Worm (Caenorhabditis elegans) whole organism, L1 larva: ENCODE results near the gene srp-8.

Experiments
- aly-2 ChIP-seq: fragments of 150-350 bp; optimal IDR thresholded peaks from 2 replicates; lab custom pipeline; 2014; ENCODE audit warnings: missing biosample characterization, missing genetic modification characterization
- fkh-4 ChIP-seq: sonication (generic microtip); optimal IDR thresholded peaks from 2 replicates; lab custom pipeline; 2016; ENCODE audit warnings: missing compliant biosample characterization, missing genetic modification characterization, borderline replicate concordance
- hpl-2 ChIP-seq: fragments of 150-350 bp; optimal IDR thresholded peaks from 2 replicates; lab custom pipeline; 2014; ENCODE audit warnings: missing biosample characterization, missing genetic modification reagents, missing genetic modification characterization
- lin-35 ChIP-seq, 2 experiments: fragments of 150-350 bp; optimal IDR thresholded peaks; 2 replicates each; lab custom pipeline; 2014; ENCODE audit warnings: missing biosample characterization in 2 of 2, missing genetic modification characterization in 2 of 2, missing genetic modification reagents in 2 of 2
- nhr-12 ChIP-seq: sonication (generic microtip); optimal IDR thresholded peaks from 2 replicates; lab custom pipeline; 2017; ENCODE audit warnings: missing biosample characterization, missing genetic modification characterization
- nhr-19 ChIP-seq: fragments of 200-800 bp; sonication (Bioruptor generic); conservative IDR thresholded peaks from 2 replicates; pipeline ENCODE4 v1.3.6; 2022; ENCODE audit warnings: missing genetic modification characterization, missing compliant biosample characterization
- nhr-71 ChIP-seq: sonication (generic microtip); optimal IDR thresholded peaks from 2 replicates; lab custom pipeline; 2016; ENCODE audit warnings: mild to moderate bottlenecking, missing genetic modification characterization, moderate library complexity, missing compliant biosample characterization
- pax-3 ChIP-seq: fragments of 200-800 bp; sonication (Bioruptor generic); optimal IDR thresholded peaks from 2 replicates; lab custom pipeline; 2018; ENCODE audit warnings: mild to moderate bottlenecking, missing genetic modification characterization, moderate library complexity, missing compliant biosample characterization
- rnt-1 ChIP-seq: sonication (generic microtip); optimal IDR thresholded peaks from 2 replicates; lab custom pipeline; 2016; ENCODE audit warnings: mild to moderate bottlenecking, missing genetic modification characterization, moderate library complexity, missing compliant biosample characterization
- snpc-4 ChIP-seq: fragments of 150-350 bp; optimal IDR thresholded peaks from 2 replicates; lab custom pipeline; 2014; ENCODE audit warnings: missing biosample characterization, missing genetic modification characterization
- unc-62 ChIP-seq: fragments of 150-350 bp; optimal IDR thresholded peaks from 2 replicates; lab custom pipeline; 2014; ENCODE audit warnings: missing biosample characterization, missing genetic modification reagents, missing genetic modification characterization

DNA sequence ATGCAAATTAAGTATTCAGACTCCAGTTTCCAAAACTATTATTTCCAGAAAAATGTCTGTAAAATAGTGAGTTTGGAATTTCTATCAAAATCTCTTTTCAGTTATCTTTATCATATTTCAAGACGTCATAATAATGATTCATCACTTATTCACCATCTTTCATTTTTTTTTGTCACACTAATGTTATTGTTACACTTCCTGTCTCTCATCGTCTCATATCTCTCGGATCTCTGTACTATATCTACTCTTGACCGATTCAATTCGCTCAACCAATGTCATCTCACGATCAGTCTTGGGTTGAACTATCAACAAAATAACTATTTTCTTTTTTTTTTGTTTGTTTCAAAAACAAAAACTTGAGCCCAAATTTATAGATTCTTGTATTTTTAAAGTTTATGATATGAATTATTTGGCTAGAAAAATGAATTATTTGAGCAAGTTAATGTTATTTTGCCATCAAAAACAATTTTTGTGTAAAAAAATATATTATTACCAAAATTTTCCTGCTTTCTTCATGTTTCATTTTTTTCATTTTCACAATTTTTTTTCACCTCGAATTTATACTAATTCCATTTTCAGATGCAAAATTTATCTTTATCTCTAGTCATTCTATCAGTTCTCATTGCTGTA lies 17.9 kb downstream of the srp-8 start, which contains the start of gene cri-2:
- TF ChIP-seq lin-35 (GFP tag; optimal IDR thresholded peaks at IDR 0.05; lab: Kevin White, UChicago), result no peak
- no peak for TF ChIP-seq nhr-19
- no peak for TF ChIP-seq aly-2 (tag; lab: Kevin White, UChicago)
- TF ChIP-seq pax-3 (tag; lab: Kevin White, UChicago), result no peak
- peak; percentile 33 for TF ChIP-seq rnt-1
- no peak for TF ChIP-seq unc-62 (GFP tag; lab: Kevin White, UChicago)
- TF ChIP-seq nhr-12 (tag; lab: Kevin White, UChicago), result no peak
- TF ChIP-seq nhr-71 (tag; lab: Kevin White, UChicago), result peak; percentile 36
- no peak for TF ChIP-seq snpc-4 (tag; lab: Kevin White, UChicago)
- no peak for TF ChIP-seq hpl-2 (GFP tag; lab: Kevin White, UChicago)
- TF ChIP-seq fkh-4 (tag; lab: Kevin White, UChicago), result no peak
